Worm (Caenorhabditis elegans): ENCODE measurements around the gene ubh-4.

ubh-4 gene

ce11 chrII:8015483-8015938 lies 23.9 kb downstream of the ubh-4 start (continued):
- TF ChIP-seq pha-4 (tag; optimal IDR thresholded peaks at IDR 0.05) (peak; percentile 14), ceh-40 (GFP tag; IDR thresholded peaks at IDR 0.05) (no peak), T07F8.4 (tag; optimal IDR thresholded peaks at IDR 0.05) (no peak), lin-54 (GFP tag; optimal IDR thresholded peaks at IDR 0.05) (peak; percentile 72), pbrm-1 (GFP tag; IDR thresholded peaks at IDR 0.05) (peak; percentile 51; the same call in 1 of the 2 replicates), ceh-91 (GFP tag; IDR thresholded peaks at IDR 0.05) (peak; percentile 95), efl-1 (GFP tag; optimal IDR thresholded peaks at IDR 0.05) (peak; percentile 97), ZK185.1 (tag; optimal IDR thresholded peaks at IDR 0.05; ENCODE audit: poor library complexity, severe bottlenecking) (peak; percentile 26), madf-10 (tag; optimal IDR thresholded peaks at IDR 0.05) (no peak), hlh-26 (GFP tag; conservative IDR thresholded peaks at IDR 0.05) (no peak), ceh-100 (GFP tag; IDR thresholded peaks at IDR 0.05) (peak; percentile 39; the same call in 1 of the 2 replicates), T26A5.8 (tag; optimal IDR thresholded peaks at IDR 0.05) (no peak), tbx-9 (tag; optimal IDR thresholded peaks at IDR 0.05; ENCODE audit: borderline replicate concordance) (no peak), ccch-3 (GFP tag; optimal IDR thresholded peaks at IDR 0.05) (no peak), nhr-120 (GFP tag; IDR thresholded peaks at IDR 0.05) (no peak), K12H6.12 (tag; optimal IDR thresholded peaks at IDR 0.05) (peak; percentile 47), D2030.7 (GFP tag; IDR thresholded peaks at IDR 0.05) (peak; percentile 92), Y53G8AR.9 (GFP tag; conservative IDR thresholded peaks at IDR 0.05) (peak; percentile 90), let-607 (tag; optimal IDR thresholded peaks at IDR 0.05) (no peak), attf-6 (GFP tag; IDR thresholded peaks at IDR 0.05) (no peak), dpl-1 (GFP tag; optimal IDR thresholded peaks at IDR 0.05) (peak; percentile 86), Y79H2A.3 (GFP tag; conservative IDR thresholded peaks at IDR 0.05) (no peak), hmg-20 (GFP tag; IDR thresholded peaks at IDR 0.05) (no peak), mcd-1 (GFP tag; IDR thresholded peaks at IDR 0.05) (peak; percentile 89), atf-7 (tag; optimal IDR thresholded peaks at IDR 0.05) (no peak), ceh-79 (tag; optimal IDR thresholded peaks at IDR 0.05) (no peak), somi-1 (GFP tag; optimal IDR thresholded peaks at IDR 0.05) (peak; percentile 0), F57A8.1 (GFP tag; optimal IDR thresholded peaks at IDR 0.05) (no peak), nhr-179 (tag; optimal IDR thresholded peaks at IDR 0.05) (no peak), Y67H2A.10 (GFP tag; conservative IDR thresholded peaks at IDR 0.05) (peak; percentile 77; the same call in 1 of the 2 replicates), F22D6.2 (tag; optimal IDR thresholded peaks at IDR 0.05) (no peak), nhr-90 (tag; optimal IDR thresholded peaks at IDR 0.05) (peak; percentile 22), lag-1 (GFP tag; IDR thresholded peaks at IDR 0.05) (0 out of 2 replicates have a peak, but pooled peaks have one; percentile 15), hrde-1 (tag; optimal IDR thresholded peaks at IDR 0.05; ENCODE audit: borderline replicate concordance) (peak; percentile 39), F55B11.4 (tag; optimal IDR thresholded peaks at IDR 0.05; ENCODE audit: borderline replicate concordance, insufficient read depth) (no peak), akir-1 (GFP tag; optimal IDR thresholded peaks at IDR 0.05) (no peak), ztf-6 (GFP tag; IDR thresholded peaks at IDR 0.05) (no peak), sea-2 (GFP tag; IDR thresholded peaks at IDR 0.05) (no peak), hlh-12 (tag; optimal IDR thresholded peaks at IDR 0.05) (no peak), nhr-27 (tag; optimal IDR thresholded peaks at IDR 0.05) (no peak), madf-8 (GFP tag; conservative IDR thresholded peaks at IDR 0.05) (peak; percentile 93), F57C9.4 (tag; optimal IDR thresholded peaks at IDR 0.05) (no peak), F52B5.7 (tag; optimal IDR thresholded peaks at IDR 0.05) (no peak), let-526 (GFP tag; IDR thresholded peaks at IDR 0.05) (no peak), xnd-1 (tag; optimal IDR thresholded peaks at IDR 0.05) (peak; percentile 90), mxl-1 (tag; optimal IDR thresholded peaks at IDR 0.05) (no peak), F39B2.1 (GFP tag; IDR thresholded peaks at IDR 0.05) (no peak), B0261.1 (tag; optimal IDR thresholded peaks at IDR 0.05) (no peak), lsy-27 (tag; optimal IDR thresholded peaks at IDR 0.05; ENCODE audit: borderline replicate concordance, insufficient read depth) (no peak)
